Worm (Caenorhabditis elegans): ENCODE measurements around the gene ZK418.11.
A peak's percentile ranks its signal among the peaks of the same experiment; 100 is the strongest.

Gene ZK418.11

ce11 chrIII:7076386-7076785 is 23.7 kb upstream of the ZK418.11 start, which contains the start of gene ZK418.13:
Gene ZK418.13 (minus strand): TSS chrIII:7076486.
- TF ChIP-seq elt-4 (tag; optimal IDR thresholded peaks at IDR 0.05) (no peak), tbx-7 (tag; optimal IDR thresholded peaks at IDR 0.05) (no peak), ceh-2 (tag; optimal IDR thresholded peaks at IDR 0.05) (no peak), ceh-34 (tag; optimal IDR thresholded peaks at IDR 0.05) (no peak), lim-6 (tag; optimal IDR thresholded peaks at IDR 0.05) (no peak), ceh-19 (GFP tag; optimal IDR thresholded peaks at IDR 0.05) (no peak)

ce11 chrIII:7078737-7079136 is 21.4 kb upstream of the ZK418.11 start, which contains the start of gene ZK418.6:
Gene ZK418.6 (minus strand): TSS chrIII:7078837.
- TF ChIP-seq fkh-6 (tag; optimal IDR thresholded peaks at IDR 0.05), result no peak
- TF ChIP-seq pag-3 (tag; optimal IDR thresholded peaks at IDR 0.05; ENCODE audit: borderline replicate concordance), result no peak
- no peak for TF ChIP-seq ceh-14 (tag; optimal IDR thresholded peaks at IDR 0.05)
- no peak for TF ChIP-seq sdc-2 (tag; optimal IDR thresholded peaks at IDR 0.05)
- no peak for TF ChIP-seq fkh-10 (GFP tag; optimal IDR thresholded peaks at IDR 0.05)
- no peak for TF ChIP-seq ceh-45 (GFP tag; IDR thresholded peaks at IDR 0.05)
- no peak for TF ChIP-seq unc-86 (tag; optimal IDR thresholded peaks at IDR 0.05)
- TF ChIP-seq pha-2 (tag; optimal IDR thresholded peaks at IDR 0.05), result no peak

- no peak for TF ChIP-seq mec-3 (tag; optimal IDR thresholded peaks at IDR 0.05; ENCODE audit: borderline replicate concordance)
- TF ChIP-seq ceh-9 (tag; optimal IDR thresholded peaks at IDR 0.05), result no peak
- no peak for TF ChIP-seq zip-5 (tag; optimal IDR thresholded peaks at IDR 0.05)
- no peak for TF ChIP-seq ceh-2 (tag; optimal IDR thresholded peaks at IDR 0.05)
- no peak for TF ChIP-seq hlh-6 (tag; optimal IDR thresholded peaks at IDR 0.05)
- TF ChIP-seq dve-1 (tag; optimal IDR thresholded peaks at IDR 0.05), result no peak
- no peak for TF ChIP-seq sox-2 (GFP tag; IDR thresholded peaks at IDR 0.05)
- no peak for TF ChIP-seq ama-1 (optimal IDR thresholded peaks at IDR 0.05)
- TF ChIP-seq ceh-22 (tag; optimal IDR thresholded peaks at IDR 0.05), result no peak
- no peak for TF ChIP-seq T23F11.4 (GFP tag; optimal IDR thresholded peaks at IDR 0.05)
- TF ChIP-seq lin-11 (tag; optimal IDR thresholded peaks at IDR 0.05), result no peak
Observed at ce11 chrIII:7080689-7081088, 19.4 kb upstream of the ZK418.11 start, which contains the start of gene ZK418.7. Gene ZK418.7 (minus strand): TSS chrIII:7080789.

- TF ChIP-seq elt-4 (tag; optimal IDR thresholded peaks at IDR 0.05) (no peak), unc-55 (GFP tag; optimal IDR thresholded peaks at IDR 0.05) (no peak), elt-2 (tag; optimal IDR thresholded peaks at IDR 0.05) (peak; percentile 24), ceh-2 (tag; optimal IDR thresholded peaks at IDR 0.05) (no peak), hlh-13 (GFP tag; optimal IDR thresholded peaks at IDR 0.05) (no peak), lim-6 (tag; optimal IDR thresholded peaks at IDR 0.05) (no peak)
Observed at ce11 chrIII:7081488-7081887, 18.6 kb upstream of the ZK418.11 start.

- TF ChIP-seq elt-4 (tag; optimal IDR thresholded peaks at IDR 0.05) (no peak), nfya-1 (tag; optimal IDR thresholded peaks at IDR 0.05) (no peak), gmeb-2 (tag; optimal IDR thresholded peaks at IDR 0.05) (no peak), sox-2 (GFP tag; IDR thresholded peaks at IDR 0.05) (no peak), madf-2 (tag; optimal IDR thresholded peaks at IDR 0.05) (no peak), ceh-18 (tag; optimal IDR thresholded peaks at IDR 0.05) (no peak), lin-11 (tag; optimal IDR thresholded peaks at IDR 0.05) (no peak)
Observed at ce11 chrIII:7083106-7083505, 17.0 kb upstream of the ZK418.11 start.

ce11 chrIII:7084908-7085307 is 15.2 kb upstream of the ZK418.11 start, which contains the start of gene tofu-7:
Gene tofu-7 (minus strand): TSS chrIII:7085018.
- TF ChIP-seq pqm-1 (tag; optimal IDR thresholded peaks at IDR 0.05) (no peak), hlh-15 (tag; optimal IDR thresholded peaks at IDR 0.05) (no peak), ceh-34 (tag; optimal IDR thresholded peaks at IDR 0.05) (no peak), K02D7.2 (tag; optimal IDR thresholded peaks at IDR 0.05) (no peak), ahr-1 (tag; optimal IDR thresholded peaks at IDR 0.05) (no peak), madf-2 (tag; optimal IDR thresholded peaks at IDR 0.05) (no peak), tbx-2 (tag; optimal IDR thresholded peaks at IDR 0.05) (no peak), pha-4 (tag; optimal IDR thresholded peaks at IDR 0.05) (no peak), dve-1 (tag; optimal IDR thresholded peaks at IDR 0.05) (no peak), ceh-14 (tag; optimal IDR thresholded peaks at IDR 0.05) (no peak), sdc-2 (tag; optimal IDR thresholded peaks at IDR 0.05) (no peak), eyg-1 (tag; optimal IDR thresholded peaks at IDR 0.05) (no peak), elt-2 (tag; optimal IDR thresholded peaks at IDR 0.05) (no peak)

Data from whole organism, late embryonic.